Worm (Caenorhabditis elegans): ENCODE measurements around the gene C24D10.49.

Gene C24D10.49

ce11 chrIV:5157226-5157625, at the start of gene C24D10.49:
TSS of gene C24D10.49 (minus strand) at chrIV:5157326.
- no peak for TF ChIP-seq unc-30 (tag; optimal IDR thresholded peaks at IDR 0.05)
- no peak for TF ChIP-seq ceh-88 (GFP tag; IDR thresholded peaks at IDR 0.05)

- TF ChIP-seq unc-62 (GFP tag; optimal IDR thresholded peaks at IDR 0.05) (no peak), ceh-90 (tag; optimal IDR thresholded peaks at IDR 0.05) (no peak), C04F5.9 (tag; optimal IDR thresholded peaks at IDR 0.05) (no peak), unc-86 (tag; optimal IDR thresholded peaks at IDR 0.05) (no peak), ztf-4 (tag; optimal IDR thresholded peaks at IDR 0.05) (no peak), lin-13 (GFP tag; optimal IDR thresholded peaks at IDR 0.05) (no peak), zip-4 (GFP tag; optimal IDR thresholded peaks at IDR 0.05) (no peak), pqm-1 (tag; optimal IDR thresholded peaks at IDR 0.05) (no peak), mef-2 (tag; optimal IDR thresholded peaks at IDR 0.05) (no peak), isw-1 (GFP tag; IDR thresholded peaks at IDR 0.05) (no peak), fkh-8 (tag; optimal IDR thresholded peaks at IDR 0.05) (no peak), nhr-20 (tag; optimal IDR thresholded peaks at IDR 0.05) (no peak), nhr-76 (tag; optimal IDR thresholded peaks at IDR 0.05) (no peak)
Measured at ce11 chrIV:5206716-5207115, 49.6 kb upstream of the C24D10.49 start.

- TF ChIP-seq elt-2 (tag; optimal IDR thresholded peaks at IDR 0.05) = no peak
- TF ChIP-seq nhr-11 (tag; optimal IDR thresholded peaks at IDR 0.05) = no peak
- TF ChIP-seq mdl-1 (tag; optimal IDR thresholded peaks at IDR 0.05) = no peak
- no peak for TF ChIP-seq egl-27 (tag; optimal IDR thresholded peaks at IDR 0.05)
- no peak for TF ChIP-seq ama-1 (optimal IDR thresholded peaks at IDR 0.05)
- no peak for TF ChIP-seq unc-62 (GFP tag; optimal IDR thresholded peaks at IDR 0.05)
- TF ChIP-seq nhr-237 (tag; optimal IDR thresholded peaks at IDR 0.05) = no peak
- no peak for TF ChIP-seq nhr-76 (tag; optimal IDR thresholded peaks at IDR 0.05)
- no peak for TF ChIP-seq efl-1 (optimal IDR thresholded peaks at IDR 0.05)
- no peak for TF ChIP-seq efl-1 (GFP tag; optimal IDR thresholded peaks at IDR 0.05 in 1 of 2)
- TF ChIP-seq unc-98 (GFP tag; IDR thresholded peaks at IDR 0.05) = no peak
- TF ChIP-seq dpl-1 (GFP tag; optimal IDR thresholded peaks at IDR 0.05) = no peak
- TF ChIP-seq egl-13 (tag; optimal IDR thresholded peaks at IDR 0.05) = no peak
- no peak for TF ChIP-seq lin-14 (GFP tag; optimal IDR thresholded peaks at IDR 0.05)
- TF ChIP-seq hpl-2 (GFP tag; optimal IDR thresholded peaks at IDR 0.05) = no peak
- TF ChIP-seq pqm-1 (tag; optimal IDR thresholded peaks at IDR 0.05) = no peak
Measured at ce11 chrIV:5204573-5204972, 47.4 kb upstream of the C24D10.49 start, which contains the start of gene tni-4. TSS of gene tni-4 (plus strand) at chrIV:5204591.

ce11 chrIV:5202575-5202974, 45.4 kb upstream of the C24D10.49 start:
- TF ChIP-seq C04F5.9 (tag; optimal IDR thresholded peaks at IDR 0.05) (no peak), mep-1 (tag; optimal IDR thresholded peaks at IDR 0.05) (no peak), nhr-77 (tag; optimal IDR thresholded peaks at IDR 0.05) (peak; percentile 44)

DNA sequence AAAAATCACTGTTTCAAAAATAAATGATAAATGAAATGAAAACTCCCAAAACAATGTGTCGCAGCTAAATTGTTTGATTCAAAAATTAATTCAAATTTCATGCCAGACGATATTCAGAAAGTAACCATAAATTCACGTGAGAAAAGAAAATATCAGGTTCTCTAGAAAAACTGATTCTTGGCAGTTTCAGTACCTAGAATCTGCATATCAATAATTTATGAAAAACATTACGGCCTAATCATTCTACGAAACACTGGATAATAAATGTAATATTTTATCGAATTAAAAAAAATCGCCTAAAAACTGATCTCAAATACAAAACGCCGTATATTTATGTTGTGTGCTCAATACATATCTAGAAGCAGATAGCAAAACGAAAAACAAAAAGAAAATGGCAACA, 43.7 kb upstream of the C24D10.49 start:
- TF ChIP-seq nhr-71 (tag; optimal IDR thresholded peaks at IDR 0.05) (peak; percentile 69), nhr-47 (tag; optimal IDR thresholded peaks at IDR 0.05) (peak; percentile 60), mef-2 (tag; optimal IDR thresholded peaks at IDR 0.05) (no peak), ceh-88 (GFP tag; IDR thresholded peaks at IDR 0.05) (no peak), efl-1 (optimal IDR thresholded peaks at IDR 0.05) (no peak), efl-1 (GFP tag; optimal IDR thresholded peaks at IDR 0.05 in 1 of 2) (no peak), nhr-28 (tag; optimal IDR thresholded peaks at IDR 0.05) (no peak), lsy-2 (tag; optimal IDR thresholded peaks at IDR 0.05) (peak in 1 of 2 experiments; percentile 38), grh-1 (GFP tag; IDR thresholded peaks at IDR 0.05) (no peak), vab-15 (tag; optimal IDR thresholded peaks at IDR 0.05) (no peak), tlp-1 (tag; optimal IDR thresholded peaks at IDR 0.05) (no peak), irx-1 (tag; optimal IDR thresholded peaks at IDR 0.05) (no peak), swsn-7 (tag; optimal IDR thresholded peaks at IDR 0.05) (no peak), xbp-1 (tag; optimal IDR thresholded peaks at IDR 0.05) (no peak), nhr-237 (tag; optimal IDR thresholded peaks at IDR 0.05) (no peak), dsc-1 (tag; optimal IDR thresholded peaks at IDR 0.05) (peak; percentile 20), Y116A8C.19 (tag; optimal IDR thresholded peaks at IDR 0.05; ENCODE audit: borderline replicate concordance) (no peak), lin-35 (GFP tag; optimal IDR thresholded peaks at IDR 0.05) (no peak), nhr-77 (tag; optimal IDR thresholded peaks at IDR 0.05) (no peak), ces-1 (GFP tag; optimal IDR thresholded peaks at IDR 0.05) (no peak), ceh-63 (GFP tag; optimal IDR thresholded peaks at IDR 0.05) (no peak), hpl-2 (GFP tag; optimal IDR thresholded peaks at IDR 0.05) (no peak), C04F5.9 (tag; optimal IDR thresholded peaks at IDR 0.05) (no peak), unc-30 (tag; optimal IDR thresholded peaks at IDR 0.05) (no peak), lin-13 (GFP tag; optimal IDR thresholded peaks at IDR 0.05) (no peak), hlh-4 (tag; optimal IDR thresholded peaks at IDR 0.05) (peak; percentile 36), fkh-8 (tag; optimal IDR thresholded peaks at IDR 0.05) (peak; percentile 81)

Measured in whole organism, L1 larva.